Worm (Caenorhabditis elegans): ENCODE data around the gene F36H12.9.

ce11 chrIV:5294467-5294866 is 37.6 kb downstream of the F36H12.9 start:
- TF ChIP-seq nhr-102 (tag; optimal IDR thresholded peaks at IDR 0.05) (no peak), F37D6.2 (tag; optimal IDR thresholded peaks at IDR 0.05) (no peak), nhr-11 (tag; optimal IDR thresholded peaks at IDR 0.05) (no peak), dpl-1 (GFP tag; optimal IDR thresholded peaks at IDR 0.05) (no peak), nhr-76 (tag; optimal IDR thresholded peaks at IDR 0.05) (no peak), mxl-2 (GFP tag; conservative IDR thresholded peaks at IDR 0.05) (no peak), unc-62 (GFP tag; optimal IDR thresholded peaks at IDR 0.05 in 1 of 2) (no peak), unc-62 (tag; optimal IDR thresholded peaks at IDR 0.05) (no peak), ztf-11 (tag; optimal IDR thresholded peaks at IDR 0.05) (no peak), saeg-2 (GFP tag; IDR thresholded peaks at IDR 0.05) (no peak), F26F4.8 (GFP tag; conservative IDR thresholded peaks at IDR 0.05) (no peak)

Data from whole organism, L4 larva.